Fruit fly (Drosophila melanogaster) whole organism, embryonic: ENCODE measurements around the gene Crg-1.

Experiments used
- ATbp ChIP-seq: fragments of 200-800 bp; sonication (Bioruptor generic); optimal IDR thresholded peaks from 2 replicates; lab custom pipeline; 2017; ENCODE audit warnings: missing biosample characterization, mild to moderate bottlenecking, missing genetic modification characterization, missing genetic modification reagents
- Atf6 ChIP-seq: fragments of 200-800 bp; sonication (Bioruptor generic); IDR thresholded peaks from 2 replicates; pipeline ENCODE4 v1.3.6; 2022; ENCODE audit warnings: missing biosample characterization, missing genetic modification characterization
- BtbVII ChIP-seq: fragments of 200-800 bp; sonication (Bioruptor generic); optimal IDR thresholded peaks from 3 replicates; lab custom pipeline; 2017; ENCODE audit warnings: missing biosample characterization, mild to moderate bottlenecking, missing genetic modification characterization
- CG10147 ChIP-seq: fragments of 200-800 bp; sonication (Bioruptor generic); optimal IDR thresholded peaks from 2 replicates; lab custom pipeline; 2019; ENCODE audit warnings: missing biosample characterization, mild to moderate bottlenecking, missing genetic modification characterization, moderate library complexity
- CG10543 ChIP-seq: fragments of 200-800 bp; sonication (Bioruptor generic); optimal IDR thresholded peaks from 3 replicates; lab custom pipeline; 2017; ENCODE audit warnings: missing biosample characterization, mild to moderate bottlenecking, missing genetic modification characterization, moderate library complexity
- CG12769 ChIP-seq: fragments of 200-800 bp; sonication (Bioruptor generic); optimal IDR thresholded peaks from 2 replicates; lab custom pipeline; 2019; ENCODE audit warnings: missing biosample characterization, mild to moderate bottlenecking, missing genetic modification characterization, moderate library complexity
- CG13894 ChIP-seq: fragments of 200-800 bp; sonication (Bioruptor generic); optimal IDR thresholded peaks from 3 replicates; lab custom pipeline; 2018; ENCODE audit warnings: missing biosample characterization, mild to moderate bottlenecking, missing genetic modification characterization, moderate library complexity
- CG14965 ChIP-seq: fragments of 200-800 bp; sonication (Bioruptor generic); optimal IDR thresholded peaks from 2 replicates; lab custom pipeline; 2016; ENCODE audit warnings: missing biosample characterization, missing genetic modification characterization, borderline replicate concordance
- CG15479 ChIP-seq: fragments of 200-800 bp; sonication (Bioruptor generic); optimal IDR thresholded peaks from 3 replicates; lab custom pipeline; 2019; ENCODE audit warnings: missing biosample characterization, mild to moderate bottlenecking, missing genetic modification characterization, moderate library complexity
- CG15696 ChIP-seq: fragments of 200-800 bp; sonication (Bioruptor generic); optimal IDR thresholded peaks from 2 replicates; lab custom pipeline; 2019; ENCODE audit warnings: missing biosample characterization, mild to moderate bottlenecking, missing genetic modification characterization, moderate library complexity
- CG16863 ChIP-seq: fragments of 200-800 bp; sonication (Bioruptor generic); optimal IDR thresholded peaks from 3 replicates; lab custom pipeline; 2016; ENCODE audit warnings: missing biosample characterization, missing genetic modification characterization
- CG17612 ChIP-seq: fragments of 200-800 bp; sonication (Bioruptor generic); IDR thresholded peaks from 2 replicates; pipeline ENCODE4 v1.3.6; 2022; ENCODE audit warnings: missing biosample characterization, missing genetic modification characterization
- CG17912 ChIP-seq: fragments of 200-800 bp; sonication (Bioruptor generic); optimal IDR thresholded peaks from 2 replicates; lab custom pipeline; 2018; ENCODE audit warnings: missing biosample characterization, mild to moderate bottlenecking, missing genetic modification characterization
- CG1832 ChIP-seq: fragments of 200-800 bp; sonication (Bioruptor generic); optimal IDR thresholded peaks from 2 replicates; lab custom pipeline; 2017; ENCODE audit warnings: missing biosample characterization, mild to moderate bottlenecking, missing genetic modification characterization, inconsistent platforms
- CG18599 ChIP-seq: fragments of 200-800 bp; sonication (Bioruptor generic); optimal IDR thresholded peaks from 3 replicates; lab custom pipeline; 2017; ENCODE audit warnings: missing biosample characterization, missing genetic modification characterization, mild to moderate bottlenecking, moderate library complexity, missing genetic modification reagents
- CG31365 ChIP-seq: fragments of 200-800 bp; sonication (Bioruptor generic); optimal IDR thresholded peaks from 2 replicates; lab custom pipeline; 2018; ENCODE audit warnings: missing biosample characterization, mild to moderate bottlenecking, missing genetic modification characterization
- CG33557 ChIP-seq: fragments of 200-800 bp; sonication (Bioruptor generic); optimal IDR thresholded peaks from 2 replicates; lab custom pipeline; 2019; ENCODE audit warnings: missing biosample characterization, mild to moderate bottlenecking, missing genetic modification characterization, moderate library complexity
- CG34376 ChIP-seq: fragments of 200-800 bp; sonication (Bioruptor generic); optimal IDR thresholded peaks from 2 replicates; lab custom pipeline; 2018; ENCODE audit warnings: missing biosample characterization, mild to moderate bottlenecking, missing genetic modification characterization
- CG7928 ChIP-seq: fragments of 200-800 bp; sonication (Bioruptor generic); optimal IDR thresholded peaks from 2 replicates; lab custom pipeline; 2017; ENCODE audit warnings: missing biosample characterization, mild to moderate bottlenecking, missing genetic modification characterization
- CrebB ChIP-seq: fragments of 200-800 bp; sonication (Bioruptor generic); optimal IDR thresholded peaks from 3 replicates; lab custom pipeline; 2018; ENCODE audit warnings: missing biosample characterization, mild to moderate bottlenecking, missing genetic modification characterization
- Dad ChIP-seq: fragments of 200-800 bp; sonication (Bioruptor generic); optimal IDR thresholded peaks from 3 replicates; lab custom pipeline; 2016; ENCODE audit warnings: missing biosample characterization, missing genetic modification characterization
- Deaf1 ChIP-seq: fragments of 200-800 bp; optimal IDR thresholded peaks from 3 replicates; lab custom pipeline; 2019; ENCODE audit warnings: missing biosample characterization, mild to moderate bottlenecking, missing genetic modification characterization, moderate library complexity
- E2f2 ChIP-seq: fragments of 200-800 bp; sonication (Bioruptor generic); IDR thresholded peaks from 2 replicates; pipeline ENCODE4 v1.3.6; 2022; ENCODE audit warnings: missing biosample characterization, missing genetic modification characterization
- Eip74EF ChIP-seq, 2 experiments: fragments of 200-800 bp in 1 of 2; fragments of >200 bp in 1 of 2; sonication (Bioruptor generic) in 1 of 2; optimal IDR thresholded peaks; 2 replicates each; lab custom pipeline; 2017 to 2019; ENCODE audit warnings: missing biosample characterization in 2 of 2, missing genetic modification characterization in 2 of 2, mild to moderate bottlenecking in 1 of 2, moderate library complexity in 1 of 2
- Ets97D ChIP-seq: fragments of 200-800 bp; sonication (Bioruptor generic); optimal IDR thresholded peaks from 3 replicates; lab custom pipeline; 2016; ENCODE audit warnings: missing biosample characterization, missing genetic modification characterization
- Fer1 ChIP-seq: fragments of 200-800 bp; sonication (Bioruptor generic); optimal IDR thresholded peaks from 2 replicates; lab custom pipeline; 2017; ENCODE audit warnings: missing biosample characterization, mild to moderate bottlenecking, missing genetic modification characterization
- HLH4C ChIP-seq: fragments of 200-800 bp; sonication (Bioruptor generic); IDR thresholded peaks from 3 replicates; pipeline ENCODE4 v1.3.6; 2022; ENCODE audit warnings: missing biosample characterization, missing genetic modification characterization; ENCODE audit not compliant: partially characterized antibody
- Med ChIP-seq: fragments of 200-800 bp; sonication (Bioruptor generic); peaks from one replicate; lab custom pipeline; 2016; ENCODE audit warnings: missing biosample characterization, missing genetic modification characterization, mild to moderate bottlenecking, inconsistent platforms, moderate library complexity
- NC2β ChIP-seq: fragments of 200-800 bp; sonication (Bioruptor generic); optimal IDR thresholded peaks from 2 replicates; lab custom pipeline; 2016; ENCODE audit warnings: missing biosample characterization, missing genetic modification characterization
- Nf-YB ChIP-seq: fragments of 200-800 bp; sonication (Bioruptor generic); optimal IDR thresholded peaks from 3 replicates; lab custom pipeline; 2019; ENCODE audit warnings: missing biosample characterization, mild to moderate bottlenecking, missing genetic modification characterization, moderate library complexity
- Scr ChIP-seq: fragments of 200-800 bp; sonication (Bioruptor generic); IDR thresholded peaks from 2 replicates; pipeline ENCODE4 v1.3.6; 2022; ENCODE audit warnings: missing biosample characterization, missing genetic modification characterization; ENCODE audit not compliant: partially characterized antibody
- Six4 ChIP-seq: fragments of 200-800 bp; sonication (Bioruptor generic); optimal IDR thresholded peaks from 2 replicates; lab custom pipeline; 2016; ENCODE audit warnings: missing biosample characterization, missing genetic modification characterization
- Taf1 ChIP-seq: fragments of 200-800 bp; sonication (Bioruptor generic); IDR thresholded peaks from 2 replicates; pipeline ENCODE4 v1.3.6; 2022; ENCODE audit warnings: missing biosample characterization, missing genetic modification characterization
- YL-1 ChIP-seq: fragments of 200-800 bp; sonication (Bioruptor generic); optimal IDR thresholded peaks from 3 replicates; lab custom pipeline; 2017; ENCODE audit warnings: missing biosample characterization, mild to moderate bottlenecking, missing genetic modification characterization
- ap ChIP-seq: fragments of 200-800 bp; sonication (Bioruptor generic); IDR thresholded peaks from 2 replicates; pipeline ENCODE4 v1.3.6; 2022; ENCODE audit warnings: missing biosample characterization, missing genetic modification characterization
- bigmax ChIP-seq: fragments of 200-800 bp; sonication (Bioruptor generic); optimal IDR thresholded peaks from 2 replicates; lab custom pipeline; 2018; ENCODE audit warnings: missing biosample characterization, mild to moderate bottlenecking, missing genetic modification characterization
- chif ChIP-seq, 2 experiments: fragments of 200-800 bp; sonication (Bioruptor generic); optimal IDR thresholded peaks; 3 replicates each; lab custom pipeline; 2016; ENCODE audit warnings: missing biosample characterization in 2 of 2, missing genetic modification characterization in 2 of 2
- chinmo ChIP-seq: fragments of 200-800 bp; sonication (Bioruptor generic); IDR thresholded peaks from 4 replicates; pipeline ENCODE4 v1.3.6; 2022; ENCODE audit warnings: missing biosample characterization, missing genetic modification characterization; ENCODE audit not compliant: partially characterized antibody
- ci ChIP-seq: fragments of 200-800 bp; sonication (Bioruptor generic); IDR thresholded peaks from 3 replicates; pipeline ENCODE4 v1.3.6; 2022; ENCODE audit warnings: missing biosample characterization, missing genetic modification characterization
- ems ChIP-seq: fragments of 200-800 bp; sonication (Bioruptor generic); optimal IDR thresholded peaks from 3 replicates; lab custom pipeline; 2016; ENCODE audit warnings: missing biosample characterization, missing genetic modification characterization
- ken ChIP-seq: fragments of 200-800 bp; sonication (Bioruptor generic); IDR thresholded peaks from 3 replicates; pipeline ENCODE4 v1.3.6; 2022; ENCODE audit warnings: missing biosample characterization, missing genetic modification characterization
- pros ChIP-seq: fragments of 200-800 bp; sonication (Bioruptor generic); optimal IDR thresholded peaks from 3 replicates; lab custom pipeline; 2019; ENCODE audit warnings: missing biosample characterization, mild to moderate bottlenecking, missing genetic modification characterization, moderate library complexity
- sob ChIP-seq: fragments of 200-800 bp; sonication (Bioruptor generic); IDR thresholded peaks from 2 replicates; pipeline ENCODE4 v1.3.6; 2022; ENCODE audit warnings: missing biosample characterization, missing genetic modification characterization
- usp ChIP-seq: fragments of >200 bp; optimal IDR thresholded peaks from 2 replicates; lab custom pipeline; 2017; ENCODE audit warnings: missing biosample characterization, missing genetic modification characterization
- yki ChIP-seq: fragments of >200 bp; optimal IDR thresholded peaks from 3 replicates; lab custom pipeline; 2018
- z ChIP-seq: fragments of 200-800 bp; sonication (Bioruptor generic); IDR thresholded peaks from 3 replicates; pipeline ENCODE4 v1.3.6; 2022; ENCODE audit warnings: missing biosample characterization, missing genetic modification characterization
- zf30C ChIP-seq: fragments of 200-800 bp; sonication (Bioruptor generic); optimal IDR thresholded peaks from 3 replicates; lab custom pipeline; 2018; ENCODE audit warnings: missing biosample characterization, mild to moderate bottlenecking, missing genetic modification characterization
- zfh1 ChIP-seq: fragments of 200-800 bp; sonication (Bioruptor generic); IDR thresholded peaks from 3 replicates; pipeline ENCODE4 v1.3.6; 2022; ENCODE audit warnings: missing biosample characterization, missing genetic modification characterization

Gene Crg-1

DNA sequence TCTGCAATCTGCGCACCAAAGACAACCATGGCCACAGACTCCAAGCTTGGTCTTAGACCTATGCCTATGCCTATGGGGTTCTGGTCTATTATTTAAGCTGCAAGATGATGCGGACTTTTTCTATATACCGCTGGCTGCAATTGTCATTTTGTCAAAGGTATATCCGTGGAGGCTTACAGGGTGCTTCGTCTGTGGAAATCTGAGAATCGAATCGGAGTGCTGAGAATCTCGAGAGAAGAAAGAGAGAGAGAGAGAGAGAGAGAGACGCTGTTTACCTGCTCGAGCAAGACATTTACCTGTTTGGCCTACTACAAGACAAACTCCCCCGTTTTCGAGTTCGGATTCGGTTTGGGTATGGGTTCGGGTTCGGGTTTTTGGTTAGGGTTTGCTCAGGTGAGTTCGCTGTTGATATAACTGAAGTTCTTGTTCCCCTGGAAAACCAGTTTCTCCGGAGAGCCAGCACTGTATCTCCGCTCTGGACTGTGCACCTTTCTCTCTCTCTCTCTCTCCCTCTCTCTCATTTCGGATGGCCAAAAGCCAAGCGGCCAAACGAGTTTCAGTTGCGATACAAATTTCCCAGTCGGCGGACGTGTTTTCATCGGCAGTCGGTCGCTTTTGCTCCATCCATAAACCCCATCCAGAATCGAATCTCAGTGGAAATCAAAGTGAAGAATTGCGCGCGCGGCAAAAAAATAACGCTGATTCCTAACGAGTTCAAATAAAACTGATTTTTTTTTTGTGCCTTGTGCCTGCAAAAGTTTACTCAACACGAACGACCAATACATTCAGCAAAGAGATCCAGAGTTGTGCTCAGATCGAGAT, 52.5 kb downstream of the Crg-1 start (continued):
- TF ChIP-seq CG17912 (GFP tag; lab: Kevin White, UChicago) (no peak), ken (GFP tag; lab: Robert Waterston, UW) (0 out of 3 replicates have a peak, but pooled peaks have one; percentile 24), CG17612 (no peak), Deaf1 (tag; lab: Kevin White, UChicago) (peak; percentile 87), CG18599 (peak; percentile 47), usp (GFP tag; lab: Kevin White, UChicago) (no peak), yki (lab: Kevin White, UChicago) (peak; percentile 72), ATbp (GFP tag; lab: Kevin White, UChicago) (peak; percentile 55), zfh1 (GFP tag; lab: Robert Waterston, UW) (0 out of 3 replicates have a peak, but pooled peaks have one; percentile 15), CG15479 (GFP tag; lab: Kevin White, UChicago) (peak; percentile 15), CG10543 (GFP tag; lab: Kevin White, UChicago) (peak; percentile 76), Fer1 (GFP tag; lab: Kevin White, UChicago) (peak; percentile 16), z (GFP tag; lab: Robert Waterston, UW) (0 out of 3 replicates have a peak, but pooled peaks have one; percentile 41), YL-1 (GFP tag; lab: Kevin White, UChicago) (peak; percentile 3), CG7928 (GFP tag; lab: Kevin White, UChicago) (no peak), BtbVII (peak; percentile 53), Atf6 (GFP tag; lab: Robert Waterston, UW) (peak; percentile 63), Scr (GFP tag; lab: Robert Waterston, UW) (0 out of 2 replicates have a peak, but pooled peaks have one; percentile 8), NC2β (GFP tag; lab: Kevin White, UChicago) (peak; percentile 16), CrebB (tag; lab: Kevin White, UChicago) (peak; percentile 38), ap (no peak), HLH4C (no peak), CG31365 (peak; percentile 36), Dad (GFP tag; lab: Kevin White, UChicago) (no peak), CG14965 (GFP tag; lab: Kevin White, UChicago) (no peak), chif (GFP tag; optimal IDR thresholded peaks at IDR 0.05; lab: Kevin White, UChicago) (peak in 1 of 2 experiments; percentile 20), CG33557 (GFP tag; lab: Kevin White, UChicago) (peak; percentile 38), Ets97D (GFP tag; lab: Kevin White, UChicago) (no peak), ci (peak; percentile 75; the same call in 2 of the 3 replicates), E2f2 (GFP tag; lab: Robert Waterston, UW) (peak; percentile 17; the same call in 1 of the 2 replicates), Nf-YB (GFP tag; lab: Kevin White, UChicago) (no peak), zf30C (GFP tag; lab: Kevin White, UChicago) (no peak), Six4 (GFP tag; lab: Kevin White, UChicago) (peak; percentile 12), CG16863 (GFP tag; lab: Kevin White, UChicago) (peak; percentile 3), Taf1 (GFP tag; lab: Robert Waterston, UW) (no peak), CG1832 (GFP tag; lab: Kevin White, UChicago) (peak; percentile 51), chinmo (GFP tag; lab: Robert Waterston, UW) (peak; percentile 83; the same call in 1 of the 4 replicates), bigmax (peak; percentile 33), pros (peak; percentile 96), CG12769 (tag; lab: Kevin White, UChicago) (peak; percentile 96), CG34376 (GFP tag; lab: Kevin White, UChicago) (peak; percentile 52), ems (GFP tag; lab: Kevin White, UChicago) (no peak), sob (0 out of 2 replicates have a peak, but pooled peaks have one; percentile 30), CG15696 (tag; lab: Kevin White, UChicago) (peak; percentile 1), Med (GFP tag; lab: Kevin White, UChicago) (peak; percentile 75), CG10147 (GFP tag; lab: Kevin White, UChicago) (no peak), CG13894 (peak; percentile 38), Eip74EF (GFP tag; optimal IDR thresholded peaks at IDR 0.05; lab: Kevin White, UChicago) (no peak)
